Worm (Caenorhabditis elegans) whole organism, mixed stage, embryonic: ENCODE measurements around the gene grd-1.

Source experiments
- M03D4.4 ChIP-seq: sonication (generic microtip); optimal IDR thresholded peaks from 2 replicates; lab custom pipeline; 2017; ENCODE audit warnings: mild to moderate bottlenecking, missing genetic modification characterization, missing compliant biosample characterization
- bed-3 ChIP-seq: fragments of 200-800 bp; sonication (Bioruptor generic); optimal IDR thresholded peaks from 3 replicates; lab custom pipeline; 2018; ENCODE audit warnings: mild to moderate bottlenecking, missing genetic modification characterization, moderate library complexity, missing compliant biosample characterization
- blmp-1 ChIP-seq: fragments of 150-350 bp; optimal IDR thresholded peaks from 2 replicates; lab custom pipeline; 2014; ENCODE audit warnings: missing biosample characterization, missing genetic modification characterization
- ceh-43 ChIP-seq: fragments of 200-800 bp; sonication (Bioruptor generic); optimal IDR thresholded peaks from 2 replicates; lab custom pipeline; 2018; ENCODE audit warnings: mild to moderate bottlenecking, missing genetic modification characterization, moderate library complexity, missing compliant biosample characterization
- ceh-83 ChIP-seq: fragments of 200-800 bp; sonication (Bioruptor generic); optimal IDR thresholded peaks from 2 replicates; lab custom pipeline; 2018; ENCODE audit warnings: mild to moderate bottlenecking, missing genetic modification characterization, missing compliant biosample characterization
- ces-1 ChIP-seq: fragments of 150-350 bp; optimal IDR thresholded peaks from 2 replicates; lab custom pipeline; 2014; ENCODE audit warnings: missing biosample characterization, missing genetic modification reagents, missing genetic modification characterization
- drap-1 ChIP-seq: fragments of 200-800 bp; sonication (Bioruptor generic); optimal IDR thresholded peaks from 3 replicates; lab custom pipeline; 2018; ENCODE audit warnings: mild to moderate bottlenecking, missing genetic modification characterization, missing compliant biosample characterization
- elt-3 ChIP-seq: fragments of 150-350 bp; optimal IDR thresholded peaks from 2 replicates; lab custom pipeline; 2014; ENCODE audit warnings: missing biosample characterization, missing genetic modification characterization
- flh-1 ChIP-seq: fragments of 200-800 bp; sonication (Bioruptor generic); optimal IDR thresholded peaks from 2 replicates; lab custom pipeline; 2018; ENCODE audit warnings: mild to moderate bottlenecking, missing genetic modification characterization, moderate library complexity, missing compliant biosample characterization
- hlh-1 ChIP-seq: fragments of 150-350 bp; optimal IDR thresholded peaks from 2 replicates; lab custom pipeline; 2014; ENCODE audit warnings: missing biosample characterization, missing genetic modification reagents, missing genetic modification characterization
- lin-13 ChIP-seq: fragments of 150-350 bp; optimal IDR thresholded peaks from 2 replicates; lab custom pipeline; 2014; ENCODE audit warnings: missing biosample characterization, missing genetic modification characterization
- mab-5 ChIP-seq: fragments of 150-350 bp; optimal IDR thresholded peaks from 2 replicates; lab custom pipeline; 2014; ENCODE audit warnings: missing biosample characterization, missing genetic modification characterization
- mls-2 ChIP-seq: sonication (generic microtip); optimal IDR thresholded peaks from 2 replicates; lab custom pipeline; 2016; ENCODE audit warnings: mild to moderate bottlenecking, missing genetic modification characterization, moderate library complexity, missing compliant biosample characterization
- nhr-12 ChIP-seq: fragments of 150-350 bp; optimal IDR thresholded peaks from 2 replicates; lab custom pipeline; 2014; ENCODE audit warnings: missing biosample characterization, missing genetic modification characterization
- nhr-237 ChIP-seq: fragments of 150-350 bp; optimal IDR thresholded peaks from 2 replicates; lab custom pipeline; 2014; ENCODE audit warnings: missing biosample characterization, missing genetic modification characterization
- nhr-28 ChIP-seq: fragments of 150-350 bp; optimal IDR thresholded peaks from 2 replicates; lab custom pipeline; 2014; ENCODE audit warnings: missing biosample characterization, missing genetic modification characterization
- nhr-76 ChIP-seq: sonication (generic microtip); optimal IDR thresholded peaks from 2 replicates; lab custom pipeline; 2017; ENCODE audit warnings: missing biosample characterization, missing genetic modification characterization
- pha-4 ChIP-seq: fragments of 150-350 bp; optimal IDR thresholded peaks from 2 replicates; lab custom pipeline; 2018; ENCODE audit warnings: missing biosample characterization, missing genetic modification reagents, missing genetic modification characterization
- sem-2 ChIP-seq: fragments of 200-800 bp; sonication (Bioruptor generic); optimal IDR thresholded peaks from 2 replicates; lab custom pipeline; 2018; ENCODE audit warnings: mild to moderate bottlenecking, missing genetic modification characterization, missing compliant biosample characterization
- snpc-4 ChIP-seq: fragments of 150-350 bp; optimal IDR thresholded peaks from 2 replicates; lab custom pipeline; 2014; ENCODE audit warnings: missing biosample characterization, missing genetic modification characterization
- sptf-1 ChIP-seq: sonication (generic microtip); optimal IDR thresholded peaks from 2 replicates; lab custom pipeline; 2017; ENCODE audit warnings: mild to moderate bottlenecking, missing genetic modification characterization, moderate library complexity, missing compliant biosample characterization
- tbx-8 ChIP-seq: fragments of 200-800 bp; sonication (Bioruptor generic); optimal IDR thresholded peaks from 2 replicates; lab custom pipeline; 2018; ENCODE audit warnings: mild to moderate bottlenecking, missing genetic modification characterization, moderate library complexity, missing compliant biosample characterization
- unc-120 ChIP-seq: sonication (generic microtip); optimal IDR thresholded peaks from 2 replicates; lab custom pipeline; 2017; ENCODE audit warnings: missing genetic modification characterization, missing compliant biosample characterization; ENCODE audit not compliant: poor library complexity, severe bottlenecking
- unc-39 ChIP-seq: fragments of 150-350 bp; optimal IDR thresholded peaks from 2 replicates; lab custom pipeline; 2014; ENCODE audit warnings: missing biosample characterization, missing genetic modification characterization
- unc-62 ChIP-seq: fragments of 150-350 bp; optimal IDR thresholded peaks from 2 replicates; lab custom pipeline; 2014; ENCODE audit warnings: missing biosample characterization, missing genetic modification reagents, missing genetic modification characterization
- zip-8 ChIP-seq: fragments of 150-350 bp; optimal IDR thresholded peaks from 2 replicates; lab custom pipeline; 2014; ENCODE audit warnings: missing biosample characterization, missing genetic modification characterization
- ztf-11 ChIP-seq: fragments of 150-350 bp; optimal IDR thresholded peaks from 2 replicates; lab custom pipeline; 2014; ENCODE audit warnings: missing biosample characterization, missing genetic modification characterization

Gene grd-1

ce11 chrX:11120808-11121207, 11.6 kb downstream of the grd-1 start, which contains the start of gene R08B4.3:
Gene R08B4.3, minus strand, starts transcription at chrX:11121005.
- TF ChIP-seq lin-13 (tag; lab: Kevin White, UChicago): no peak
- no peak for TF ChIP-seq unc-120 (tag; lab: Kevin White, UChicago)
- no peak for TF ChIP-seq M03D4.4 (tag; lab: Kevin White, UChicago)
- TF ChIP-seq snpc-4 (tag; lab: Kevin White, UChicago): no peak
- TF ChIP-seq flh-1 (GFP tag; lab: Kevin White, UChicago): no peak
- no peak for TF ChIP-seq zip-8
- no peak for TF ChIP-seq sptf-1 (tag; lab: Kevin White, UChicago)
- TF ChIP-seq ceh-43 (GFP tag; lab: Kevin White, UChicago): no peak
- TF ChIP-seq hlh-1 (tag; lab: Kevin White, UChicago): no peak
- TF ChIP-seq, all 35 proteins: peak for 0

- TF ChIP-seq unc-62 (GFP tag; lab: Kevin White, UChicago): no peak
- TF ChIP-seq nhr-76: no peak
- TF ChIP-seq snpc-4 (tag; lab: Kevin White, UChicago): no peak
Measured at ce11 chrX:11122412-11122811, 13.2 kb downstream of the grd-1 start.

ce11 chrX:11123998-11124397, 14.8 kb downstream of the grd-1 start:
- TF ChIP-seq unc-39 (tag; lab: Kevin White, UChicago) (no peak), nhr-12 (tag; lab: Kevin White, UChicago) (no peak), ces-1 (GFP tag; lab: Kevin White, UChicago) (peak; percentile 21)

ce11 chrX:11125520-11125919, 16.3 kb downstream of the grd-1 start, which contains the start of gene alr-1:
Gene alr-1, minus strand, starts transcription at chrX:11125620.
- TF ChIP-seq blmp-1 (tag; lab: Kevin White, UChicago) (no peak), snpc-4 (tag; lab: Kevin White, UChicago) (no peak)

- TF ChIP-seq hlh-1 (tag; lab: Kevin White, UChicago) (no peak), nhr-76 (no peak), nhr-12 (tag; lab: Kevin White, UChicago) (no peak), ztf-11 (tag; lab: Kevin White, UChicago) (no peak), mab-5 (tag; lab: Kevin White, UChicago) (no peak), sem-2 (GFP tag; lab: Kevin White, UChicago) (no peak)
- TF ChIP-seq, all 35 proteins: peak for 0
Measured at ce11 chrX:11126259-11126658, 17.0 kb downstream of the grd-1 start.

- TF ChIP-seq ceh-43 (GFP tag; lab: Kevin White, UChicago) (no peak), drap-1 (no peak), ztf-11 (tag; lab: Kevin White, UChicago) (no peak), mls-2 (no peak), bed-3 (no peak), unc-120 (tag; lab: Kevin White, UChicago) (no peak), zip-8 (no peak), nhr-28 (no peak), flh-1 (GFP tag; lab: Kevin White, UChicago) (no peak), pha-4 (tag; lab: Kevin White, UChicago) (no peak), mab-5 (tag; lab: Kevin White, UChicago) (no peak), M03D4.4 (tag; lab: Kevin White, UChicago) (no peak), ceh-83 (GFP tag; lab: Kevin White, UChicago) (no peak), nhr-76 (no peak), nhr-237 (tag; lab: Kevin White, UChicago) (no peak), lin-13 (tag; lab: Kevin White, UChicago) (no peak), snpc-4 (tag; lab: Kevin White, UChicago) (no peak), ces-1 (GFP tag; lab: Kevin White, UChicago) (no peak), tbx-8 (GFP tag; lab: Kevin White, UChicago) (no peak), elt-3 (tag; lab: Kevin White, UChicago) (no peak)
- TF ChIP-seq, all 35 proteins: peak for 0
Measured at ce11 chrX:11132260-11132659, 23.0 kb downstream of the grd-1 start.
